Worm (Caenorhabditis elegans): ENCODE measurements around the gene usp-46.

- no peak for TF ChIP-seq T22C8.4 (GFP tag; IDR thresholded peaks at IDR 0.05)
- no peak for TF ChIP-seq cog-1 (tag; optimal IDR thresholded peaks at IDR 0.05)
- no peak for TF ChIP-seq klf-2 (GFP tag; conservative IDR thresholded peaks at IDR 0.05)
- TF ChIP-seq med-1 (GFP tag; optimal IDR thresholded peaks at IDR 0.05; ENCODE audit: insufficient read depth): no peak
- no peak for TF ChIP-seq ztf-23 (GFP tag; IDR thresholded peaks at IDR 0.05)
- TF ChIP-seq flt-1 (GFP tag; IDR thresholded peaks at IDR 0.05): 0 out of 2 replicates have a peak, but pooled peaks have one; percentile 50
These were observed 8.4 kb upstream of the usp-46 start for ce11 chrIII:9768023-9768422.

All from whole organism, midembryonic.